Fruit fly (Drosophila melanogaster) S2 (cell line): ENCODE measurements around the gene FucTD.

ENCODE experiments used
- CG8478 ChIP-seq: fragments of >200 bp; optimal IDR thresholded peaks from 2 replicates; lab custom pipeline; 2018
- CTCF ChIP-seq, 2 experiments: fragments of >200 bp; optimal IDR thresholded peaks; 2 replicates each; lab custom pipeline; 2018

- TF ChIP-seq CG8478 (lab: Kevin White, UChicago) (no peak), CTCF (optimal IDR thresholded peaks at IDR 0.05; lab: Kevin White, UChicago) (no peak)
Measured at dm6 chr3L:1401364-1401978, 14.6 kb upstream of the FucTD start.
